Fruit fly (Drosophila melanogaster): ENCODE data around the gene CG5762.

The CG5762 gene

DNA sequence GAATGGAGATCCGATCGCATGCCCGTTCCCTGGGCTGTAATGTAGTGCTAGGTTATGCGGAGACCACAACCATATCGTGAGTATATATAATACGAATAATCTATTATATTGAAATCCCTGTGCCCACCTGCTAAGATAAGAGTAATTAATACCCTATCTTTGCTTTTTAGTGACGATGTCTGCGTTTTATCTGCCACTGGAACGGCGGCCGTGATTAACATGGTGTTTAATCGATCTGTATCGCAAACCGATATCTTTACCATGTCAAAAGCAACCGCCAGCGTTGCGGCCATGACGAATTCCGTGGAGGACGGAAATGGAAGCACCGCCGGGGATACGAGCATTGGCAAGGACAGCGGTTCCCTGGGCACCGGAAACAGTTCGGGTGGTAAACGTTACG lies 8.0 kb downstream of the CG5762 start:
- no peak for TF ChIP-seq CTCF (optimal IDR thresholded peaks at IDR 0.05)
- no peak for TF ChIP-seq CG8478 (optimal IDR thresholded peaks at IDR 0.05)

dm6 chr3R:24348420-24349190 lies 12.9 kb downstream of the CG5762 start, which contains the start of the genes CG5746 and CG6454:
CG5746 (minus strand) TSS chr3R:24348791.
CG6454 (plus strand) TSS chr3R:24349182.
- TF ChIP-seq CTCF (optimal IDR thresholded peaks at IDR 0.05) (no peak), CG8478 (optimal IDR thresholded peaks at IDR 0.05) (no peak)

DNA sequence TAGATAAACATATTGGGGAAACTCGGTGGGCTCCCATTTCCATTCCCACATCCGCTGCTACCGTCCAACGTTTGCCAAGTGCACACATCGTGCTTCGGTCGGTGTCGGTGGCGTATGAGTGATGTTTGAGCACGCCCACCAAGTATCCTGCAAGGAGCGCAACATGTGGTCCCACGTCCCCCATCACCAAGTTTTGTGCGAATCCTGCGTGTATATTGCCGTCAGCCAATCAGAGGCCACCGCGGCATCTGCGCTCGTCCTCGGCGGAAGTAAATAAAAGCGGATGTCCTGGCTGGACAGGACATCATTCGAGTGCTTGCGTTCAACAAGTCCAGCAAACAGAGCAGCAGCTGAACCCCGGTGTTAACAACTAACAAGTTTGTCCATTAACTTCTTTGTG lies 20.2 kb downstream of the CG5762 start, which contains the start of gene Ms:
TSS of gene Ms (plus strand) at position 301 of the 400 bp plus-strand sequence.
- TF ChIP-seq CG8478 (optimal IDR thresholded peaks at IDR 0.05) (no peak), CTCF (optimal IDR thresholded peaks at IDR 0.05) (no peak)

DNA sequence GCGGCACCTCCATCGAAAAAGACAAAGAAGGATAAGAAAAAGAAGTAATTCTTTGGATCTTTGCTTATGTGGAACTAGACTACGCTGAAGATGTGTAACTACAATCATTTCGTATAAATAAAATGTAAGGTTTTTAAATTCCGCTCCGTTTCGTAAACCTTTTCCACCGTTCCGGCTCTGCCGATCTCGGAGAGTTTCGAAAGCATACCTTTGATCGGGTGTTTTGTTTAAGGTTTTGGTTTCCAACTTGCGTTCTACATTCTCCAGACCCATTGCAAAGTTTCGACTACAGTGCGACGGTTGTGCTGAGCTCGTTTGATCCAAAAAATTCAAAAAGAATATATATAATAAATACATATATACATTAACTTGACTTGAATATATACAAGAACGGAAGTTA lies 24.9 kb downstream of the CG5762 start, which contains the start of gene CG6432:
TSS of gene CG6432 (plus strand) at position 301 of the 400 bp plus-strand sequence.
- TF ChIP-seq CTCF (optimal IDR thresholded peaks at IDR 0.05) (no peak), CG8478 (optimal IDR thresholded peaks at IDR 0.05) (no peak)

DNA sequence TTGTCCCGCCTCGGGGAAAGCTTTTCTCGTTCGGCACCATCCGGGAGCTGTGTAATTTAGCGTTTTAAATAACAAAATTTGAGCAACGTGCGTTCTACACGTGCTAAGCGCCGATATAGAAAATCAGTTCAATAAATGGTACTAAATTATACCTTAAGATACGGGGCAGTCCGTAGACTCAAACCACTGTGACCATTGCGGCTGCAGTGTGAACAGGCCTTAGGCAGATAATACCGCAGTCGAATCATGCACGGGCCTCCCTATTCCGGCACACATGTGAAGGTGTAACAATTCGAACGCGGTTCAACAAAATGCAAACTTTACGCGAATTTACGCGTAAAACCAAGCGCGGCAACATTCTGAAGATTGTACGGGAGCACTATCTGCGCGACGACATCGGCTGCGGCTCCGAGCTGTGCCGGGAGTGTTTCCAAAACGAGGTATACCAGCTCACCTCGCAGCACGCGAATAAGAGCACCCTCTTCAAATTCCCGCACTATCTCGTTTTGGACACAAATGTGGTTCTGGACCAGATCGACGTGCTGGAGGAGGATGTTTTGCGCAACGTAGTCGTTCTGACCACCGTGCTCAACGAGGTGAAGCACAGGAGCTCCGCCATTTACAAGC lies 28.2 kb downstream of the CG5762 start, which contains the start of the genes Rrp5 and Dis3:
TSS of gene Rrp5 (minus strand) at position 135 of the 627 bp plus-strand sequence.
TSS of gene Dis3 (plus strand) at position 252 of the 627 bp plus-strand sequence.
- peak; percentile 57 to 66 for TF ChIP-seq CTCF (optimal IDR thresholded peaks at IDR 0.05)
- no peak for TF ChIP-seq CG8478 (optimal IDR thresholded peaks at IDR 0.05)

dm6 chr3R:24320342-24320711 lies 41.2 kb downstream of the CG5762 start:
- TF ChIP-seq CG8478 (optimal IDR thresholded peaks at IDR 0.05) (no peak), CTCF (optimal IDR thresholded peaks at IDR 0.05) (no peak)

DNA sequence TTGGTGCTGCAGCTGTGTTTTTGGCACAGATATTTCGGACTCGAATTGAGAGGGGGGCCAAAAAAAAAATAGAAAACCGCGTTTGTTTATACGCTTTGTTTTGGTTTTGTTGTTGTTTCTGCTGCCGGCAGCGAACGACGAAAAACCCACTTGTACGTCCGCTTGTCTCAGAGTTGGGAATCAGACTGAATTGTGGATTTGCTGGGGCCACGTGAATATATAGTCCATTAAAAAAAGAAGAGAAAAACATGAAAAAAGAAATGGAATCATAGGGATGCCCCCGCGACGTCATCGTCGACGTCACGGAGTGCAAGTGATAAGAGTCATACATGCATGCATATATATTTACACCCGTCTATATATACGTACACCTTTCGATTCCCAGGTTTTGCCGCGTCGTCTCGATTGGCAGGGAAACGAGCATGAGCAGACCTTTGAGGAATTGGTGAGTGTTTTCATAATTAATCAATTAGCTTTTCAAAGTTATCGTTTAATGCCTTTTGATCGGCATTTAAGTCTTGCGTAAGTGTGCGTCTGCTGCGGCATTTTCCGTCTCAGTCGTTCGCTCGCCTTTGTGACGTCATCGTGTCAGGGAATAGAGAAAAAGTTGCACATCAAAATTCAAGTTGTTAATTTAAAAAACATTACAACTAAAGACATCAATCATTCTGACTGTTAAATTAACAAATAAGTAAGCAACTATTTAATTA lies 41.7 kb downstream of the CG5762 start:
- no peak for TF ChIP-seq CTCF (optimal IDR thresholded peaks at IDR 0.05)
- TF ChIP-seq CG8478 (optimal IDR thresholded peaks at IDR 0.05): no peak

- no peak for TF ChIP-seq CTCF (optimal IDR thresholded peaks at IDR 0.05)
- no peak for TF ChIP-seq CG8478 (optimal IDR thresholded peaks at IDR 0.05)
Measured at dm6 chr3R:24319083-24319381, 42.5 kb downstream of the CG5762 start.

DNA sequence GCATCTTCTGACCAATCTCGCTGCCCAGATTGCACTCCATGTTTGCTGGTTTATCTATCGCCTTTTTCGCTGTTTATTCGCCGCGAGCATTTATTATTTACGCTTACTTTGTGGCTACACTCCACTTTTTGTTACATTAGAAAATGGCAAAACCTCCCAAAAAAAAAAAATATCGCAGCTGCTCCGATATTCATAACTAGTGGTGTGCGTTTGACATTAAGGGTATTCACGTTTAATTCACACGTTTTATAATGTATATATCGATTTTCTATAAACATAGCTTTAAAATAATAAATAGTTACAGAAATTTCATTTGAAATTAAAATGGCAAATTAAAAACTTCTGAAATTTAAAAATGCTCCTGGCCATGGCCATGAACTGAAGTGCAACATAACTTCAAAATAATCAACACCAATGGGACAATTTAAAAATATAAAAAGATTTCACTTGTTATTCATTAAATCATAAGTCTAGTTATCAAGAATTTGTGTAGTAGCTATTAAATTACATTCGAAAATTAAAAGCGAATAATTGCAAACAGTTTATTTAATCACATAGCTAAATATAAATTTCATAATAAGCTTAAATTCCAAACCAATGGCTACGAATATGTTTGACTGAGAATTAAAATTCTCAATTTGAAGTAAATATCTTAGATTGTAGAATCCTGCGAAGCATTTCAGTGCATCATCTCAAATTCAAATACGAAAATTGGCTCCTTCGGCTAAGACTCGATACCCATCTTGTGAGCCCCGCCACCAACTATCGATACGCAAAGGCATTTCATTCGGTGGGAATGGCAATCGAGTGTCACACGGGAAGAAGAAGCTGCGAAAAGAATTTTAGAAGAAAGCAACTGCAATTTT lies 43.0 kb downstream of the CG5762 start, which contains the start of the genes Nab2 and BRWD3:
TSS of gene Nab2 (minus strand) at position 203 of the 866 bp plus-strand sequence.
TSS of gene BRWD3 (plus strand) at position 784 of the 866 bp plus-strand sequence.
- TF ChIP-seq CTCF (optimal IDR thresholded peaks at IDR 0.05) (no peak), CG8478 (optimal IDR thresholded peaks at IDR 0.05) (no peak)
